Fruit fly (Drosophila melanogaster) whole organism, wandering third instar larva: ENCODE measurements around the gene CG33303.

Source experiments
- CG32264 ChIP-seq: fragments of 200-800 bp; sonication (Bioruptor generic); optimal IDR thresholded peaks from 2 replicates; lab custom pipeline; 2016; ENCODE audit warnings: missing biosample characterization, missing genetic modification characterization
- HLH106 ChIP-seq: fragments of 200-800 bp; optimal IDR thresholded peaks from 3 replicates; lab custom pipeline; 2019; ENCODE audit warnings: missing biosample characterization, mild to moderate bottlenecking, missing genetic modification characterization, moderate library complexity
- Hr78 ChIP-seq: fragments of >200 bp; optimal IDR thresholded peaks from 2 replicates; lab custom pipeline; 2017; ENCODE audit warnings: missing biosample characterization, missing genetic modification characterization
- Jra ChIP-seq: sonication (Bioruptor generic); optimal IDR thresholded peaks from 2 replicates; lab custom pipeline; 2016; ENCODE audit warnings: missing biosample characterization, missing genetic modification characterization
- OdsH ChIP-seq: fragments of 200-800 bp; sonication (Bioruptor generic); optimal IDR thresholded peaks from 2 replicates; lab custom pipeline; 2016; ENCODE audit warnings: missing biosample characterization, mild to moderate bottlenecking, missing genetic modification characterization
- Vsx2 ChIP-seq: fragments of 200-300, 225-300 bp; sonication (Bioruptor generic); optimal IDR thresholded peaks from 2 replicates; lab custom pipeline; 2018; ENCODE audit warnings: missing biosample characterization, missing genetic modification characterization; ENCODE audit not compliant: partially characterized antibody
- fru ChIP-seq: fragments of 200-800 bp; sonication (Bioruptor generic); optimal IDR thresholded peaks from 3 replicates; lab custom pipeline; 2016; ENCODE audit warnings: missing biosample characterization, mild to moderate bottlenecking, missing genetic modification characterization
- h ChIP-seq: fragments of 200-800 bp; sonication (Bioruptor generic); optimal IDR thresholded peaks from 3 replicates; lab custom pipeline; 2016; ENCODE audit warnings: missing biosample characterization, mild to moderate bottlenecking, missing genetic modification characterization
- pan ChIP-seq: fragments of >200 bp; optimal IDR thresholded peaks from 2 replicates; lab custom pipeline; 2017
- psq ChIP-seq: fragments of 200-800 bp; sonication (Bioruptor generic); optimal IDR thresholded peaks from 3 replicates; lab custom pipeline; 2017; ENCODE audit warnings: missing biosample characterization, mild to moderate bottlenecking, missing genetic modification characterization, moderate library complexity

DNA sequence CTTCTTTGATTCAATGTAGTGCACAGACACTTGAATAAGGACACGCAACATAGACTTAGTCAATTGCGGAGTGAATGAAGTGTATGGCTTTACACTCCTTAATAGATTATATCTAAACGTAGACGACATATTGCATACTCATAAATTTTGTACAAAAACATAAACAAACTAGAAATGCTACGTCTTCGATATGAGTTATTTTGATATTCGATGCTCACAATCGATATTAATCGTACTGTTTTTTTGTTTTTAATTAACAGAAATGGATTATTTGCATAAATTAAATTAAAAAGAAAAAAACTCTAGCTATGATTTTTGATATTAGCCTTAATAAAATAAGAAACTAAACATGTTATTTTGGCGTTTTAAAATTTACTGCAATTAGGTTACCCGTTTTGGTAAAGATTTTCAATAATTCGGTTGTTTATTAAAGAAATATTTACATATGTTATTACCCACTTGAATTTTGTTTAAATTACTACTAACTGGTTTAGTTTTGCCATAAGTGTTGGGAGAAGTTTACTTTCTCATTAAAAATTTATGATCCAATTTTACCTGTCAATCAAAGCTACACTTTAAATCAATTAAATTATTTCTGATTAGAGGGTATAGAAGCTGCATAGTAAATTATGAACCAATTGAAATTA is 29.6 kb upstream of the CG33303 start, which contains the start of the genes CG17768, LSm-4 and Ir31a:
- no peak for TF ChIP-seq fru (GFP tag; lab: Kevin White, UChicago)
- TF ChIP-seq pan (lab: Kevin White, UChicago) = no peak
- TF ChIP-seq psq = no peak
- TF ChIP-seq Jra = no peak
- no peak for TF ChIP-seq h (GFP tag; lab: Kevin White, UChicago)
- TF ChIP-seq CG32264 (GFP tag; lab: Kevin White, UChicago) = no peak
- TF ChIP-seq Hr78 (GFP tag; lab: Kevin White, UChicago) = no peak
- no peak for TF ChIP-seq OdsH
- no peak for TF ChIP-seq Vsx2
- TF ChIP-seq HLH106 (tag; lab: Kevin White, UChicago) = no peak
